Worm (Caenorhabditis elegans) whole organism, mixed stage, embryonic: Measurements from ENCODE around the gene ell-1.

Experiments
- blmp-1 ChIP-seq: fragments of 150-350 bp; optimal IDR thresholded peaks from 2 replicates; lab custom pipeline; 2014; ENCODE audit warnings: missing biosample characterization, missing genetic modification characterization
- elt-1 ChIP-seq: sonication (generic microtip); optimal IDR thresholded peaks from 2 replicates; lab custom pipeline; 2017; ENCODE audit warnings: missing genetic modification characterization, mild to moderate bottlenecking, missing compliant biosample characterization, antibody characterized with exemption, moderate library complexity, borderline replicate concordance; ENCODE audit not compliant: insufficient read depth
- lin-13 ChIP-seq: fragments of 150-350 bp; optimal IDR thresholded peaks from 2 replicates; lab custom pipeline; 2014; ENCODE audit warnings: missing biosample characterization, missing genetic modification characterization
- lsy-2 ChIP-seq: fragments of 150-350 bp; optimal IDR thresholded peaks from 2 replicates; lab custom pipeline; 2014; ENCODE audit warnings: missing biosample characterization, missing genetic modification characterization
- nhr-237 ChIP-seq: fragments of 150-350 bp; optimal IDR thresholded peaks from 2 replicates; lab custom pipeline; 2014; ENCODE audit warnings: missing biosample characterization, missing genetic modification characterization
- nhr-28 ChIP-seq: fragments of 150-350 bp; optimal IDR thresholded peaks from 2 replicates; lab custom pipeline; 2014; ENCODE audit warnings: missing biosample characterization, missing genetic modification characterization
- pha-4 ChIP-seq: fragments of 150-350 bp; optimal IDR thresholded peaks from 2 replicates; lab custom pipeline; 2018; ENCODE audit warnings: missing biosample characterization, missing genetic modification reagents, missing genetic modification characterization
- snpc-4 ChIP-seq: fragments of 150-350 bp; optimal IDR thresholded peaks from 2 replicates; lab custom pipeline; 2014; ENCODE audit warnings: missing biosample characterization, missing genetic modification characterization

- TF ChIP-seq blmp-1 (tag; lab: Kevin White, UChicago) (no peak), pha-4 (tag; lab: Kevin White, UChicago) (no peak), lin-13 (tag; lab: Kevin White, UChicago) (no peak), elt-1 (tag; lab: Kevin White, UChicago) (no peak), nhr-237 (no peak), snpc-4 (tag; lab: Kevin White, UChicago) (no peak), nhr-28 (tag; lab: Kevin White, UChicago) (no peak), lsy-2 (no peak)
Observed at ce11 chrIV:4451576-4451975, 57.4 kb downstream of the ell-1 start, which contains the start of gene R08C7.1.
